Fruit fly (Drosophila melanogaster) Kc167 (cell line): ENCODE results near the gene Egfrap.

Experiments
- Myc ChIP-seq: fragments of >200 bp; optimal IDR thresholded peaks from 2 replicates; lab custom pipeline; 2017; ENCODE audit warnings: missing external identifiers
- Sin3A ChIP-seq: fragments of >200 bp; optimal IDR thresholded peaks from 2 replicates; lab custom pipeline; 2018; ENCODE audit warnings: missing external identifiers
- h ChIP-seq: fragments of >200 bp; optimal IDR thresholded peaks from 3 replicates; lab custom pipeline; 2018; ENCODE audit warnings: missing external identifiers
- insv ChIP-seq: fragments of >200 bp; optimal IDR thresholded peaks from 3 replicates; lab custom pipeline; 2018; ENCODE audit warnings: missing external identifiers
- psq ChIP-seq: fragments of >200 bp; optimal IDR thresholded peaks from 2 replicates; lab custom pipeline; 2017; ENCODE audit warnings: missing external identifiers
- ttk ChIP-seq: sonication (Bioruptor generic); optimal IDR thresholded peaks from 2 replicates; lab custom pipeline; 2017; ENCODE audit warnings: missing external identifiers

Gene Egfrap

DNA sequence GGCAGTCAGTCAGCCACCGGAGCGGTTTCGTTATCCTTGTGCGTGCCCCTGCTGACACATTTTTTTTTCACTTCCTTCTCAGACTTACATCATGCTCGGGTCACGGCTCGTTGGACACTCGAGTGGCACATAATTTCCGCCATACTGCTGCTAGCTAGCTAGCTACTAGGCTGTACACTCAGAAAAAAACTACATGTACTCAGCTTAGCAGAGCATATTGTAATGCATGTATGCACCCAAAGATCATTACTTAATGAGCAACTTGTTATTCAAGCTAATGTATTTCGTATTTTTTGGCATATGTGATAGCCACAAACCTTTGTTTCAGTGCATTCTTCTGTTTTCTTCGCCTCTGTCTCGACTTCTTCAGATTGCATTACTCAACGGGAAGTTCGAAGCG lies 13.9 kb upstream of the Egfrap start:
- no peak for TF ChIP-seq insv

dm6 chr3L:5958117-5958516 lies 7.7 kb upstream of the Egfrap start:
- no peak for TF ChIP-seq psq (lab: Kevin White, UChicago)
- TF ChIP-seq Myc: no peak
- no peak for TF ChIP-seq Sin3A (lab: Kevin White, UChicago)
- no peak for TF ChIP-seq ttk (lab: Kevin White, UChicago)

- TF ChIP-seq psq (lab: Kevin White, UChicago) (no peak), h (no peak), Myc (no peak)
These were observed 6.7 kb upstream of the Egfrap start for dm6 chr3L:5957163-5957562.

DNA sequence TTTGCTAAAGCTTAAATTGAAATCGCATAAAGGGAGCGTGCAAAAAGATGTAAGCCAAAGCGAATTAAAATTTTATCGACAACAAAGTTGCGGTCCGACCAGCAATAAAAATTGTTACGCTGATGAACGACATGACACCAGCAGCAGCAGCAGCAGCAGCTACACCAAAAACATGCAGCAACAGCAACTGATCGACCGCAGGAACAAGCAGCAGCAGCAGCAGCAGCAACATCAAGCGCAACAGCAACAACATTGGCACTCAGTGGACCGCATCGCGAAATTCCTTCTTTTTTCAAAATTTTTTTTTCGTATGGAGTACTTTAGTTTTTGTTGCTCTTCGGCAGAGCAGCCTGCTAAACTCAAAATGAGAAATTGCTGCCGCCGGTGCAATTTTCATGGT lies 4.5 kb upstream of the Egfrap start:
- TF ChIP-seq psq (lab: Kevin White, UChicago) (no peak), Sin3A (lab: Kevin White, UChicago) (no peak), Myc (no peak), insv (no peak), h (no peak)

- TF ChIP-seq Myc (no peak), ttk (lab: Kevin White, UChicago) (no peak), h (no peak)
These were observed 2.1 kb upstream of the Egfrap start for dm6 chr3L:5952537-5952936.

- no peak for TF ChIP-seq h
- TF ChIP-seq ttk (lab: Kevin White, UChicago): no peak
- TF ChIP-seq Sin3A (lab: Kevin White, UChicago): no peak
- TF ChIP-seq Myc: no peak
- TF ChIP-seq insv: no peak
- no peak for TF ChIP-seq psq (lab: Kevin White, UChicago)
These were observed 1.7 kb upstream of the Egfrap start for dm6 chr3L:5952132-5952531.

dm6 chr3L:5947110-5947731 lies 3.2 kb downstream of the Egfrap start:
- no peak for TF ChIP-seq ttk (lab: Kevin White, UChicago)
- TF ChIP-seq psq (lab: Kevin White, UChicago): no peak
- no peak for TF ChIP-seq insv

DNA sequence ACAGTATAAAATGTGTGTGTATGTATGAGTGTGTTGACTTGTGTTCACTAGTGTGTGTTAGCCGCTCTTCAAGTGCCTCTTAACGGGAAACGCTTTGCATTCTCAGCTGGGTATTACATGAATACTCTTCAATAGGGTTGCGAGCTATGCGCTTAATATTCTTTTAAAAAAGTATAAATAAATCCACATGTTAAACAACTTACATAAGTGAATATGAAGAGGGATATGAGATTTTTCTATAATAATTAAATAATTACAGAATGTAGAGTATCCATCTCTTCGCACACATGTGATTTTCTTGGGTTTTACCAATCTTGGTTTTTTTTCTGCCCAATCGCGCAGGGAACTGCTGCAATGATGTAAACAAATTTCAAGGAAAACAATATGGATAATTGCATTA lies 4.9 kb downstream of the Egfrap start:
- TF ChIP-seq insv (no peak), h (no peak), Sin3A (lab: Kevin White, UChicago) (no peak), ttk (lab: Kevin White, UChicago) (no peak), psq (lab: Kevin White, UChicago) (no peak), Myc (no peak)

DNA sequence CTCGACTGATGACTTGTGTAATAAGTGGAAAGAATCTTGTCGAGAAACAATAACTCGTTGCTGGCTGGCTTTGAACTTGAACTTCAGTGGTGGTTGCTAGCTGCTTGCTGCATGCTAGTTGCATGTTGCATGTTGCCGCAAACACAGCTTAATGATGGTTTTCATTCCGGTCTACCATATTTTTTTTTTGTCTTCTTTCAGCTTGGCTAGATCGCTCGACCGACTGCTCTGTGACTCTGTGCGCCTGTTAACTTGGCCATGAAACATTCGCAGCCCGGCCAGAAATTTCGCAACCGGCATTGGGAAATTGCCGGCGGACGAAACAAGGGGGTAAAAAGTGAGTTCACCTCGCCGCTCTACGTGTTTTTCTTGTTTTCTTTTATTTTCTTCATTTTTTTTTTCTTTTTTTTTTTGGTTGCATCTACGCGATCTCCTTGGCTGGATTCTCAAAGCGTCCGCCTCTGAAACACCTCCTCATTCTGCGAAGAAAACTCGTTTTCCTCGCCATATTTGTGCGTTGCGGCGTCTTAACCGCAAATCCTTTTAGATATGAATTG lies 7.0 kb downstream of the Egfrap start:
- TF ChIP-seq Myc: no peak
- no peak for TF ChIP-seq ttk (lab: Kevin White, UChicago)
- no peak for TF ChIP-seq psq (lab: Kevin White, UChicago)
- TF ChIP-seq insv: no peak
- TF ChIP-seq Sin3A (lab: Kevin White, UChicago): no peak

dm6 chr3L:5941508-5941907 lies 8.9 kb downstream of the Egfrap start:
- TF ChIP-seq Sin3A (lab: Kevin White, UChicago) (no peak), insv (no peak)

DNA sequence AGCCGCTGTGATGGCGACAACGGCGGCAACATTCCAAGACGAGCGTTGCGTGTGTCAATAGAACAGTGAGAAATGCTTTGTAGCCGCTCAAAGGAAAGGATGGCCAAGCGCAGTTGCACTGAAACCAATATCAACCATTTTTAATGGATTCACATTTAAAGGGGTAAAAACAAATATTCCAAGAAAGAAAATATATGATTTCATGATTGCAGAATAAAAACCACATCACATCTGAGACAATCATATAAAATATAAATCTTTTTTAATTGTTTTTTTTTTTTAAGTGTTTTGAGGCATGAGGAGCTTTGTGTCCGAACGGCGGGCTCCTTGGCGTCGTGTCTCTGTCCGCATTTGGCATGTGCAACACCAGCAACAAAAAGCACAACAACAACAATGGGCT lies 9.4 kb downstream of the Egfrap start:
- TF ChIP-seq psq (lab: Kevin White, UChicago) (no peak), ttk (lab: Kevin White, UChicago) (no peak), Sin3A (lab: Kevin White, UChicago) (no peak), insv (no peak), Myc (no peak), h (no peak)

dm6 chr3L:5940431-5940830 lies 10.0 kb downstream of the Egfrap start:
- TF ChIP-seq psq (lab: Kevin White, UChicago) (no peak), Sin3A (lab: Kevin White, UChicago) (no peak), insv (no peak), h (no peak), ttk (lab: Kevin White, UChicago) (no peak), Myc (no peak)

dm6 chr3L:5932363-5932914 lies 18.0 kb downstream of the Egfrap start, which contains the start of gene Rcc1:
Gene Rcc1, minus strand, starts transcription at chr3L:5932773.
- TF ChIP-seq ttk (lab: Kevin White, UChicago): no peak
- TF ChIP-seq h: no peak
- TF ChIP-seq Sin3A (lab: Kevin White, UChicago): no peak
- TF ChIP-seq insv: no peak
- no peak for TF ChIP-seq psq (lab: Kevin White, UChicago)
- no peak for TF ChIP-seq Myc

DNA sequence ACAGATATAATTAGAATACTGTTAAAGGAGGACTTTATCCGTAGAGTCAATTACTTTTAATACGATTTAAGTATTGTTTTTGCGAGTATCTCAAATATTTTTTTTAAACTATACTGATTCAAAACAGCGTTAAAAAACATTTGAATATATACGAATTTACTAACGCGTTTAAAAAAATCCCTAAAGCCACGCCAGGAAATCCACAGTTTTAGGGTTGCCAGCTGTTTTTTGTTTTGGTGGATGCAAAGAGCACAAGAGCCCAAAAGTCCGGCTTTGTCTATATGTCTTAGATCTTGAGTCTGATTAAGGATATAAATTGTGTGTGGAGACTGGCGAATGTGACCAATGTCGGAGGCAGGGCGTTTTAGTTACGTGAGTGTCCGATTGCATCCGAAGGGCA lies 22.9 kb downstream of the Egfrap start:
- TF ChIP-seq psq (lab: Kevin White, UChicago) (no peak), Myc (no peak), h (no peak), Sin3A (lab: Kevin White, UChicago) (no peak), insv (no peak), ttk (lab: Kevin White, UChicago) (no peak)
